Fruit fly (Drosophila melanogaster): Measurements from ENCODE around the gene prage.

Gene prage

dm6 chrX:1897384-1897783, 123.9 kb downstream of the prage start (continued):
- TF ChIP-seq ss (GFP tag; optimal IDR thresholded peaks at IDR 0.05) = peak in 1 of 2 experiments; percentile 38
- TF ChIP-seq CG34406 (GFP tag; optimal IDR thresholded peaks at IDR 0.05) = peak; percentile 28
- peak; percentile 69 for TF ChIP-seq CG31627 (GFP tag; optimal IDR thresholded peaks at IDR 0.05)
- TF ChIP-seq CG16779 (tag; optimal IDR thresholded peaks at IDR 0.05) = no peak
- TF ChIP-seq topi (GFP tag; optimal IDR thresholded peaks at IDR 0.05) = peak; percentile 66
- TF ChIP-seq Smox (GFP tag; optimal IDR thresholded peaks at IDR 0.05) = no peak
- TF ChIP-seq CG11294 (GFP tag; IDR thresholded peaks at IDR 0.05) = peak; percentile 21; the same call in 1 of the 2 replicates
- peak; percentile 59 for TF ChIP-seq Gug (GFP tag; IDR thresholded peaks at IDR 0.05)
- TF ChIP-seq Ets21C (GFP tag; optimal IDR thresholded peaks at IDR 0.05) = no peak
- TF ChIP-seq salr (GFP tag; optimal IDR thresholded peaks at IDR 0.05) = peak in 1 of 2 experiments; percentile 7
- no peak for TF ChIP-seq Sox15 (GFP tag; optimal IDR thresholded peaks at IDR 0.05)
- TF ChIP-seq CG6792 (GFP tag; optimal IDR thresholded peaks at IDR 0.05) = peak; percentile 50
- TF ChIP-seq CG9139 (GFP tag; optimal IDR thresholded peaks at IDR 0.05) = no peak
- no peak for TF ChIP-seq CG7368 (GFP tag; optimal IDR thresholded peaks at IDR 0.05)
- TF ChIP-seq CG15336 (GFP tag; IDR thresholded peaks at IDR 0.05) = peak; percentile 50
- TF ChIP-seq CG6854 (GFP tag; optimal IDR thresholded peaks at IDR 0.05) = no peak
- peak; percentile 46 for TF ChIP-seq acj6 (GFP tag; optimal IDR thresholded peaks at IDR 0.05)
- peak; percentile 68 for TF ChIP-seq eg (GFP tag; IDR thresholded peaks at IDR 0.05)
- TF ChIP-seq CG6276 (GFP tag; optimal IDR thresholded peaks at IDR 0.05) = no peak
- TF ChIP-seq Sox14 (GFP tag; optimal IDR thresholded peaks at IDR 0.05) = peak; percentile 64
- no peak for TF ChIP-seq Hr4 (GFP tag; optimal IDR thresholded peaks at IDR 0.05)
- no peak for TF ChIP-seq Eip93F (GFP tag; optimal IDR thresholded peaks at IDR 0.05)
- no peak for TF ChIP-seq dac (GFP tag; optimal IDR thresholded peaks at IDR 0.05)
- peak; percentile 40; the same call in 1 of the 3 replicates for TF ChIP-seq CG8119 (GFP tag; IDR thresholded peaks at IDR 0.05)
- peak; percentile 37 for TF ChIP-seq CG3032 (tag; optimal IDR thresholded peaks at IDR 0.05)
- no peak for TF ChIP-seq CG8632 (GFP tag; optimal IDR thresholded peaks at IDR 0.05)
- no peak for TF ChIP-seq OdsH (GFP tag; optimal IDR thresholded peaks at IDR 0.05)
- no peak for TF ChIP-seq CG6808 (GFP tag; optimal IDR thresholded peaks at IDR 0.05)

- TF ChIP-seq ss (GFP tag; optimal IDR thresholded peaks at IDR 0.05) = peak in 1 of 2 experiments; percentile 46
- no peak for TF ChIP-seq Gug (GFP tag; IDR thresholded peaks at IDR 0.05)
- TF ChIP-seq CG7368 (GFP tag; optimal IDR thresholded peaks at IDR 0.05) = peak; percentile 19
- TF ChIP-seq fkh (GFP tag; optimal IDR thresholded peaks at IDR 0.05) = peak; percentile 57
- peak; percentile 17 for TF ChIP-seq Sox14 (GFP tag; optimal IDR thresholded peaks at IDR 0.05)
- TF ChIP-seq dsx (GFP tag; optimal IDR thresholded peaks at IDR 0.05; ENCODE audit: poor library complexity, severe bottlenecking) = peak; percentile 17
- TF ChIP-seq Hr4 (GFP tag; optimal IDR thresholded peaks at IDR 0.05) = no peak
- no peak for TF ChIP-seq CG31627 (GFP tag; optimal IDR thresholded peaks at IDR 0.05)
- TF ChIP-seq CG6276 (GFP tag; optimal IDR thresholded peaks at IDR 0.05) = no peak
- TF ChIP-seq CG10669 (GFP tag; optimal IDR thresholded peaks at IDR 0.05) = no peak
- no peak for TF ChIP-seq CG4318 (GFP tag; optimal IDR thresholded peaks at IDR 0.05)
- peak; percentile 56 for TF ChIP-seq Blimp-1 (GFP tag; optimal IDR thresholded peaks at IDR 0.05)
- TF ChIP-seq CG32006 (GFP tag; optimal IDR thresholded peaks at IDR 0.05) = no peak
- TF ChIP-seq CG6854 (GFP tag; optimal IDR thresholded peaks at IDR 0.05) = no peak
- TF ChIP-seq fd59A (GFP tag; optimal IDR thresholded peaks at IDR 0.05) = no peak
- TF ChIP-seq CG34406 (GFP tag; optimal IDR thresholded peaks at IDR 0.05) = no peak
- TF ChIP-seq achi (GFP tag; optimal IDR thresholded peaks at IDR 0.05) = no peak
- TF ChIP-seq CG8319 (GFP tag; optimal IDR thresholded peaks at IDR 0.05) = no peak
- peak; percentile 51 for TF ChIP-seq CG3919 (GFP tag; optimal IDR thresholded peaks at IDR 0.05)
- TF ChIP-seq CG6163 (GFP tag; IDR thresholded peaks at IDR 0.05) = 0 out of 3 replicates have a peak, but pooled peaks have one; percentile 12
- peak; percentile 26 for TF ChIP-seq Lpt (GFP tag; optimal IDR thresholded peaks at IDR 0.05)
- TF ChIP-seq lz (GFP tag; optimal IDR thresholded peaks at IDR 0.05) = no peak
- peak; percentile 42 for TF ChIP-seq net (GFP tag; optimal IDR thresholded peaks at IDR 0.05)
- peak; percentile 11 for TF ChIP-seq Eip78C (GFP tag)
These were observed 126.0 kb downstream of the prage start for dm6 chrX:1899445-1900085.
